Worm (Caenorhabditis elegans) whole organism, L3 larva: ENCODE data around the gene pud-4.
"Not testable (repeated sequence)": the region's sequence is repeated elsewhere in the genome, so short reads cannot be mapped to it uniquely, and the experiment has no call there.

Experiments used
- ZK546.5 ChIP-seq: sonication (generic microtip); optimal IDR thresholded peaks from 2 replicates; lab custom pipeline; 2017; ENCODE audit warnings: missing biosample characterization, missing genetic modification characterization
- aly-2 ChIP-seq: fragments of 150-350 bp; optimal IDR thresholded peaks from 2 replicates; lab custom pipeline; 2014; ENCODE audit warnings: missing biosample characterization, missing genetic modification characterization
- ama-1 ChIP-seq: fragments of 150-350 bp; optimal IDR thresholded peaks from 2 replicates; lab custom pipeline; 2018
- ceh-16 ChIP-seq: sonication (generic microtip); optimal IDR thresholded peaks from 2 replicates; lab custom pipeline; 2017; ENCODE audit warnings: missing biosample characterization, missing genetic modification characterization
- ceh-82 ChIP-seq: fragments of 150-350 bp; optimal IDR thresholded peaks from 2 replicates; lab custom pipeline; 2014; ENCODE audit warnings: missing biosample characterization, missing genetic modification characterization
- daf-12 ChIP-seq: fragments of 150-350 bp; optimal IDR thresholded peaks from 2 replicates; lab custom pipeline; 2014; ENCODE audit warnings: missing biosample characterization, missing genetic modification reagents, missing genetic modification characterization
- elt-1 ChIP-seq: fragments of 150-350 bp; optimal IDR thresholded peaks from 2 replicates; lab custom pipeline; 2014; ENCODE audit warnings: missing biosample characterization, missing genetic modification characterization
- elt-2 ChIP-seq: sonication (generic microtip); optimal IDR thresholded peaks from 2 replicates; lab custom pipeline; 2016; ENCODE audit warnings: missing genetic modification reagents, mild to moderate bottlenecking, missing genetic modification characterization, missing compliant biosample characterization
- elt-3 ChIP-seq, 3 experiments: fragments of 150-350 bp in 1 of 3; sonication (generic microtip) in 2 of 3; optimal IDR thresholded peaks; 2 replicates in 2 of 3; 4 replicates in 1 of 3; lab custom pipeline; 2014 to 2017; ENCODE audit warnings: missing biosample characterization in 3 of 3, missing genetic modification characterization in 3 of 3
- eor-1 ChIP-seq, 2 experiments: fragments of 150-350 bp; optimal IDR thresholded peaks; 2 replicates each; lab custom pipeline; 2014 to 2018; ENCODE audit warnings: missing biosample characterization in 2 of 2, missing genetic modification characterization in 2 of 2
- fkh-10 ChIP-seq: sonication (generic microtip); optimal IDR thresholded peaks from 2 replicates; lab custom pipeline; 2017; ENCODE audit warnings: missing biosample characterization, missing genetic modification reagents, missing genetic modification characterization
- fos-1 ChIP-seq: fragments of 150-350 bp; optimal IDR thresholded peaks from 2 replicates; lab custom pipeline; 2014; ENCODE audit warnings: missing biosample characterization, missing genetic modification characterization
- jun-1 ChIP-seq: fragments of 150-350 bp; optimal IDR thresholded peaks from 2 replicates; lab custom pipeline; 2014; ENCODE audit warnings: missing biosample characterization, missing genetic modification reagents, missing genetic modification characterization
- lin-39 ChIP-seq: fragments of 150-350 bp; optimal IDR thresholded peaks from 2 replicates; lab custom pipeline; 2018; ENCODE audit warnings: missing biosample characterization, missing genetic modification reagents, missing genetic modification characterization
- lsy-12 ChIP-seq: sonication (generic microtip); optimal IDR thresholded peaks from 2 replicates; lab custom pipeline; 2016; ENCODE audit warnings: mild to moderate bottlenecking, missing genetic modification characterization, missing compliant biosample characterization
- mdl-1 ChIP-seq: fragments of 150-350 bp; optimal IDR thresholded peaks from 2 replicates; lab custom pipeline; 2014; ENCODE audit warnings: missing biosample characterization, missing genetic modification characterization
- nfya-1 ChIP-seq: sonication (generic microtip); optimal IDR thresholded peaks from 2 replicates; lab custom pipeline; 2017; ENCODE audit warnings: missing genetic modification characterization, mild to moderate bottlenecking, missing compliant biosample characterization, antibody characterized with exemption, moderate library complexity; ENCODE audit not compliant: insufficient read depth
- nhr-237 ChIP-seq: fragments of 150-350 bp; optimal IDR thresholded peaks from 2 replicates; lab custom pipeline; 2014; ENCODE audit warnings: missing biosample characterization, missing genetic modification characterization
- nhr-25 ChIP-seq: sonication (generic microtip); optimal IDR thresholded peaks from 2 replicates; lab custom pipeline; 2017; ENCODE audit warnings: missing biosample characterization, missing genetic modification characterization
- nhr-43 ChIP-seq: sonication (generic microtip); optimal IDR thresholded peaks from 2 replicates; lab custom pipeline; 2016; ENCODE audit warnings: mild to moderate bottlenecking, missing genetic modification characterization, missing compliant biosample characterization; ENCODE audit not compliant: poor library complexity, severe bottlenecking
- nhr-67 ChIP-seq: fragments of 150-350 bp; optimal IDR thresholded peaks from 2 replicates; lab custom pipeline; 2014; ENCODE audit warnings: missing biosample characterization, missing genetic modification characterization
- pha-4 ChIP-seq: fragments of 150-350 bp; optimal IDR thresholded peaks from 2 replicates; lab custom pipeline; 2014; ENCODE audit warnings: missing biosample characterization, missing genetic modification reagents, missing genetic modification characterization
- pqm-1 ChIP-seq: fragments of 150-350 bp; optimal IDR thresholded peaks from 2 replicates; lab custom pipeline; 2017; ENCODE audit warnings: missing biosample characterization, missing genetic modification characterization, inconsistent platforms
- sea-2 ChIP-seq: fragments of 150-350 bp; sonication (generic microtip); optimal IDR thresholded peaks from 4 replicates; lab custom pipeline; 2014; ENCODE audit warnings: missing biosample characterization, missing genetic modification reagents, missing genetic modification characterization
- skn-1 ChIP-seq: fragments of 150-350 bp; optimal IDR thresholded peaks from 2 replicates; lab custom pipeline; 2014; ENCODE audit warnings: missing biosample characterization, missing genetic modification characterization
- snpc-4 ChIP-seq: fragments of 150-350 bp; optimal IDR thresholded peaks from 2 replicates; lab custom pipeline; 2014; ENCODE audit warnings: missing biosample characterization, missing genetic modification characterization
- unc-39 ChIP-seq: sonication (generic microtip); optimal IDR thresholded peaks from 4 replicates; lab custom pipeline; 2017; ENCODE audit warnings: missing biosample characterization, missing genetic modification characterization
- unc-62 ChIP-seq: fragments of 150-350 bp; sonication (generic microtip); optimal IDR thresholded peaks from 4 replicates; lab custom pipeline; 2014; ENCODE audit warnings: missing biosample characterization, missing genetic modification reagents, missing genetic modification characterization
- ztf-4 ChIP-seq: fragments of 150-350 bp; optimal IDR thresholded peaks from 2 replicates; lab custom pipeline; 2014; ENCODE audit warnings: missing biosample characterization, missing genetic modification characterization

The pud-4 gene

ce11 chrV:2308246-2308645 lies 18.2 kb upstream of the pud-4 start:
- peak; percentile 46 for TF ChIP-seq jun-1 (tag; lab: Kevin White, UChicago)
- no peak for TF ChIP-seq nhr-67 (tag; lab: Kevin White, UChicago)
- peak; percentile 99 for TF ChIP-seq elt-2 (tag; lab: Kevin White, UChicago)
- TF ChIP-seq lin-39: no peak
- TF ChIP-seq pqm-1 (tag; lab: Kevin White, UChicago): peak; percentile 44

ce11 chrV:2321001-2321400 lies 5.5 kb upstream of the pud-4 start, which contains the start of gene Y19D10B.6:
Gene Y19D10B.6 (minus strand): TSS chrV:2321101.
- TF ChIP-seq ztf-4; ama-1 (lab: Kevin White, UChicago); elt-3 (tag; optimal IDR thresholded peaks at IDR 0.05; lab: Kevin White, UChicago): not testable (repeated sequence)

ce11 chrV:2322466-2322865 lies 4.0 kb upstream of the pud-4 start, which contains the start of gene pud-1.2:
Gene pud-1.2 (minus strand): TSS chrV:2322566.
- TF ChIP-seq fkh-10 (GFP tag; lab: Kevin White, UChicago); elt-2 (tag; lab: Kevin White, UChicago); aly-2 (tag; lab: Kevin White, UChicago): not testable (repeated sequence)
- TF ChIP-seq, all 47 proteins: peak for 0; not testable (repeated sequence) for 47

ce11 chrV:2324260-2324659 lies 2.2 kb upstream of the pud-4 start:
- TF ChIP-seq sea-2 (GFP tag; lab: Kevin White, UChicago): no peak
- TF ChIP-seq daf-12 (tag; lab: Kevin White, UChicago): no peak
- no peak for TF ChIP-seq fos-1
- TF ChIP-seq elt-2 (tag; lab: Kevin White, UChicago): peak; percentile 98
- no peak for TF ChIP-seq snpc-4 (tag; lab: Kevin White, UChicago)
- no peak for TF ChIP-seq ceh-16 (tag; lab: Kevin White, UChicago)
- no peak for TF ChIP-seq nhr-43
- TF ChIP-seq elt-3 (tag; optimal IDR thresholded peaks at IDR 0.05; lab: Kevin White, UChicago): no peak
- TF ChIP-seq pqm-1 (tag; lab: Kevin White, UChicago): peak; percentile 99
- TF ChIP-seq ZK546.5 (tag; lab: Kevin White, UChicago): no peak
- TF ChIP-seq elt-1 (tag; lab: Kevin White, UChicago): no peak
- TF ChIP-seq unc-62 (GFP tag; lab: Kevin White, UChicago): no peak
- TF ChIP-seq nfya-1: no peak
- TF ChIP-seq skn-1 (tag; lab: Kevin White, UChicago): peak; percentile 54
- no peak for TF ChIP-seq ama-1 (lab: Kevin White, UChicago)
- no peak for TF ChIP-seq unc-39 (tag; lab: Kevin White, UChicago)
- TF ChIP-seq, all 47 proteins: peak for 3

- TF ChIP-seq mdl-1: no peak
- TF ChIP-seq nhr-25 (tag; lab: Kevin White, UChicago): no peak
- peak; percentile 41 for TF ChIP-seq pqm-1 (tag; lab: Kevin White, UChicago)
These were observed 1.4 kb upstream of the pud-4 start, which contains the start of gene pud-3 for ce11 chrV:2325052-2325451. Gene pud-3 (minus strand): TSS chrV:2325152.

- TF ChIP-seq jun-1 (tag; lab: Kevin White, UChicago) (peak; percentile 58), elt-2 (tag; lab: Kevin White, UChicago) (peak; percentile 98), ceh-82 (tag; lab: Kevin White, UChicago) (no peak), nhr-237 (tag; lab: Kevin White, UChicago) (no peak), nfya-1 (peak; percentile 41), pqm-1 (tag; lab: Kevin White, UChicago) (peak; percentile 99), pha-4 (tag; lab: Kevin White, UChicago) (peak; percentile 30)
These were observed 646 bp downstream of the pud-4 start for ce11 chrV:2327124-2327523.

- not testable (repeated sequence) for TF ChIP-seq nfya-1; lsy-12; eor-1 (tag; optimal IDR thresholded peaks at IDR 0.05; lab: Kevin White, UChicago)
These were observed 3.7 kb downstream of the pud-4 start, which contains the start of gene pud-1.1 for ce11 chrV:2330129-2330528. Gene pud-1.1 (plus strand): TSS chrV:2330429.
